Worm (Caenorhabditis elegans): ENCODE results near the gene F57G8.7.

DNA sequence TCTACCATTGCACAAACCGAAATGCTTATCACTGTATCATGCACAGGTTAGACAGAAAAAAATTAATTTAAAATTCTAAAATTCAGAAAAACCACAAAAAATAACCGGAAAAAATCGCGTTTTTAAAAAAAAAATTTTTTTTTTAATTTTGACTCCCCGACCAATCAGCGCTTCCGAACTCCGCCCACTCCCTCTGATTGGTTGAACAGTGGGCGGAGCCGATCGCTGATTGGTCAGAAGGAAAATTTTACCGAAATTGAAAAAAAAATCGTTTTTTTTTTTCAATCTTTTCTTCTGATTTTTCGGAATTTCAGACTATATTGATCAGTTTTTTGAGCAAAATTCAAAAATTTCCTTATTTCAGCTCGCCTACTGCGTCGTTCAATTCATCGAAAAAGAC lies 32.4 kb downstream of the F57G8.7 start:
- TF ChIP-seq lsy-2 (tag; optimal IDR thresholded peaks at IDR 0.05) (no peak), dpl-1 (GFP tag; optimal IDR thresholded peaks at IDR 0.05) (no peak), aha-1 (tag; optimal IDR thresholded peaks at IDR 0.05) (no peak), unc-62 (GFP tag; optimal IDR thresholded peaks at IDR 0.05) (no peak), zag-1 (tag; optimal IDR thresholded peaks at IDR 0.05) (no peak), nhr-11 (tag; optimal IDR thresholded peaks at IDR 0.05) (no peak), mdl-1 (tag; optimal IDR thresholded peaks at IDR 0.05) (no peak), lin-13 (GFP tag; optimal IDR thresholded peaks at IDR 0.05) (no peak), egl-27 (tag; optimal IDR thresholded peaks at IDR 0.05) (no peak), nhr-237 (tag; optimal IDR thresholded peaks at IDR 0.05) (no peak)

All from whole organism, L1 larva.